Worm (Caenorhabditis elegans): ENCODE measurements around the gene Y73F8A.36.

The Y73F8A.36 gene

DNA sequence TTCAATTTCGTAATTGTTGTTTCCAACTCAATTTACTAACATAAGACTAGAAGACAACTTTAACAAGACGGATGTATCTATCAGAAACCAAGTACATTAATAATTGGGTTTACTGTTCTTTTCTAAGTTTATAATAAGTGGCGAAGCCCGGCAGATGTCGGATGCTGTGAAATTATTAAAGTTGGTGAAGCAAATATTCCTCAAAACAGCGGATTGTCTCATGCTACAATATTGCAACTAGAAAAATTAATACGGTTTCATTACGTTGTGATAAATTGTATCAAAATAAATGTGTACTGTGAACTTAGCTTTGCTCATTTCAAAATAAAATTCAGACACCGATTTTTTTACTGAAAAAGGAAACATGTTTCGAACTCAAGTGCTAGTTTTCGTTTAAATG is 37.9 kb downstream of the Y73F8A.36 start:
- TF ChIP-seq ces-1 (GFP tag; optimal IDR thresholded peaks at IDR 0.05) (no peak), ets-5 (GFP tag; IDR thresholded peaks at IDR 0.05) (no peak), nhr-11 (tag; optimal IDR thresholded peaks at IDR 0.05) (no peak), lin-35 (GFP tag; optimal IDR thresholded peaks at IDR 0.05) (no peak), sup-37 (GFP tag; optimal IDR thresholded peaks at IDR 0.05) (no peak), vab-15 (tag; optimal IDR thresholded peaks at IDR 0.05) (no peak), nhr-85 (tag) (no peak), unc-130 (tag; optimal IDR thresholded peaks at IDR 0.05) (no peak), tbx-2 (tag; optimal IDR thresholded peaks at IDR 0.05) (no peak), nhr-28 (tag; optimal IDR thresholded peaks at IDR 0.05) (no peak), nhr-90 (tag; optimal IDR thresholded peaks at IDR 0.05; ENCODE audit: poor library complexity) (no peak), C04F5.9 (tag; optimal IDR thresholded peaks at IDR 0.05) (no peak), ama-1 (optimal IDR thresholded peaks at IDR 0.05) (no peak), nhr-19 (GFP tag; conservative IDR thresholded peaks at IDR 0.05) (no peak), lin-14 (GFP tag; optimal IDR thresholded peaks at IDR 0.05) (no peak), aha-1 (tag; optimal IDR thresholded peaks at IDR 0.05) (no peak), xbp-1 (tag; optimal IDR thresholded peaks at IDR 0.05) (no peak), fkh-8 (tag; optimal IDR thresholded peaks at IDR 0.05) (no peak), irx-1 (tag; optimal IDR thresholded peaks at IDR 0.05) (no peak)

DNA sequence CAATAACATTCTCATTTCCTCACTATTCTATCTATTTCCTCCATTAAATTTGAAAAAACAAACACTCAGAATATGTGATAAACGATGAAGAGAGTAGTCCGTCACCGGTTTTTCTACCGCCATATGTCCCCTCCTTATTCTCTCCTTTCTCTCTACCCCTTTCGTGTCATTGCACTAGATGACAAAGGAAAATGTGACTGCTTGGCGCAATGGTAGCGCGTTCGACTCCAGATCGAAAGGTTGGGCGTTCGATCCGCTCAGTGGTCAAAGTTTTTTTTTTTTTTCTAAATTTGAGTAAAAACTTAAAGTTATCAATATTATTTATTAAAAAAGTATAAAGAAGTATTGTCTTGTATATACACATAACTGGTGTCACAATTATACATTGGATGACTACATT is 43.8 kb downstream of the Y73F8A.36 start:
- peak; percentile 30 for TF ChIP-seq nhr-90 (tag; optimal IDR thresholded peaks at IDR 0.05; ENCODE audit: poor library complexity)
- TF ChIP-seq nhr-20 (tag; optimal IDR thresholded peaks at IDR 0.05), result peak; percentile 6
- TF ChIP-seq pag-3 (tag; optimal IDR thresholded peaks at IDR 0.05; ENCODE audit: borderline replicate concordance, insufficient read depth), result no peak
- no peak for TF ChIP-seq efl-1 (optimal IDR thresholded peaks at IDR 0.05)
- peak in 1 of 2 experiments; percentile 91 for TF ChIP-seq efl-1 (GFP tag; optimal IDR thresholded peaks at IDR 0.05 in 1 of 2)

DNA sequence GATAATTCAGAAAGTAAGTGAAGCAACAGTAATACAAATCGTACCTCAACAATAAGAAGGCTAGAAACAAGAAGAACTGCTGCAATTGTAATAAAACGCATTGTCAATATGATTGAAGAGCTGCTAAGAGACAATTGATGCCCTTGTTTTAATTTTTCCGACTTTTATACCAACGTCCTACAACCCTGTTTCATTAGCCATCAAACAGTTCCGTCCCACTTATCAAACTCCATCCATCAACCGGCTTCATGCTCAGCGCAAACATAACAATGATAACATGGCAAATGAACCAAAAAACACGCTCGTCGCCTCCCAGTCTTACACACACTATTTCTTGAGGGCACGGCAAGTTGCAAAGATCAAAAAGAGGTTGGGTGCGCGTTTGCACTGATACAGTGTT is 45.4 kb downstream of the Y73F8A.36 start, which contains the start of gene pqn-90:
pqn-90 (minus strand) TSS at position 101 of the 400 bp plus-strand sequence.
- TF ChIP-seq irx-1 (tag; optimal IDR thresholded peaks at IDR 0.05) (no peak), alr-1 (tag; optimal IDR thresholded peaks at IDR 0.05; ENCODE audit: borderline replicate concordance) (no peak), hpl-2 (GFP tag; optimal IDR thresholded peaks at IDR 0.05) (no peak), Y116A8C.19 (tag; optimal IDR thresholded peaks at IDR 0.05; ENCODE audit: borderline replicate concordance) (no peak), ztf-11 (tag; optimal IDR thresholded peaks at IDR 0.05) (no peak), pqm-1 (tag; optimal IDR thresholded peaks at IDR 0.05) (no peak), ceh-90 (tag; optimal IDR thresholded peaks at IDR 0.05) (no peak), C04F5.9 (tag; optimal IDR thresholded peaks at IDR 0.05) (no peak), lin-39 (tag; optimal IDR thresholded peaks at IDR 0.05) (no peak)

DNA sequence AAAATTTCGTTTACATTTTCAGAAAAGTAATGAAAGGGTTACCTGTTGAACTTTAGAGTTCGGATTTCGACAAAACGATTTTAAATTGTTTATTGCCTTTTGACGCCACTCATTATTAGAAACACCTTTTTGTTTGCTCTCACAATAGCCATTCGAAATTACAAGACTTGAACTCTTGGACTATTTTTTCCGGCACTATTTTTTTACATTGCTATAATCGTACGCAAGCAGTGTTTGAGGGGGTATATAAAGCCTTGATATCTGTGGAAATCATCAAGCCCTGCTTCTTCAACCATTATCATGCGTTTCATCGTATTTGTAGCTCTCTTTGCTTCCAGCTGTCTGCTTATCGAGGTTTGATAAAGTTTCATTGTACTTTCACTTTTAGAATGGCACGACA is 45.9 kb downstream of the Y73F8A.36 start, which contains the start of gene pqn-91:
pqn-91 (plus strand) TSS at position 301 of the 400 bp plus-strand sequence.
- TF ChIP-seq egl-27 (tag; optimal IDR thresholded peaks at IDR 0.05) (no peak), Y116A8C.19 (tag; optimal IDR thresholded peaks at IDR 0.05; ENCODE audit: borderline replicate concordance) (no peak), ama-1 (optimal IDR thresholded peaks at IDR 0.05) (no peak), lin-35 (GFP tag; optimal IDR thresholded peaks at IDR 0.05) (no peak), efl-1 (optimal IDR thresholded peaks at IDR 0.05) (no peak), efl-1 (GFP tag; optimal IDR thresholded peaks at IDR 0.05 in 1 of 2) (peak in 1 of 2 experiments; percentile 83)

DNA sequence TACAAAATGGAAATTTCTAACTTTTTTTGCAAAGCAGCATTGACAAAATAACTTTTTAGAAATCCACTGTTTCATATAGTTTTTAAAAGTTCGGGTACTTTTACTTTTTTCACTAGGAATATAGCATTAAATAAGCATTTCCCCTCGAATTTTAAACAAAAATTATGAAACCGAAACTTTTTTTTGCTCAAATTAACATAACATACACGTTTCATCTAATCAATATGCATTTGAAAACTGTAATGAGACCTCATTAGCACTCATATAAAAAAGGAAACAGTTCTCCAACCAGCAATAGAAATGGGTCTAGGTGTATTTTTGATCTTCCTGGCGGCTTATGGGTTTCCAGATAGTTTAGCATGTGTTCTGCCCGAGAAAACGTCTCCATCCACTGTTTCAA is 48.3 kb downstream of the Y73F8A.36 start, which contains the start of gene Y73F8A.10:
Y73F8A.10 (plus strand) TSS at position 301 of the 400 bp plus-strand sequence.
- TF ChIP-seq nhr-90 (tag; optimal IDR thresholded peaks at IDR 0.05; ENCODE audit: poor library complexity), result no peak
- TF ChIP-seq C04F5.9 (tag; optimal IDR thresholded peaks at IDR 0.05), result no peak
- TF ChIP-seq snpc-4 (tag; optimal IDR thresholded peaks at IDR 0.05), result no peak
- TF ChIP-seq tbx-2 (tag; optimal IDR thresholded peaks at IDR 0.05), result no peak
- TF ChIP-seq unc-86 (tag; optimal IDR thresholded peaks at IDR 0.05), result no peak
- no peak for TF ChIP-seq blmp-1 (tag; optimal IDR thresholded peaks at IDR 0.05)
- TF ChIP-seq lin-15B (tag; optimal IDR thresholded peaks at IDR 0.05), result no peak
- TF ChIP-seq nhr-19 (GFP tag; conservative IDR thresholded peaks at IDR 0.05), result no peak
